Worm (Caenorhabditis elegans): ENCODE data around the gene daf-6.

DNA sequence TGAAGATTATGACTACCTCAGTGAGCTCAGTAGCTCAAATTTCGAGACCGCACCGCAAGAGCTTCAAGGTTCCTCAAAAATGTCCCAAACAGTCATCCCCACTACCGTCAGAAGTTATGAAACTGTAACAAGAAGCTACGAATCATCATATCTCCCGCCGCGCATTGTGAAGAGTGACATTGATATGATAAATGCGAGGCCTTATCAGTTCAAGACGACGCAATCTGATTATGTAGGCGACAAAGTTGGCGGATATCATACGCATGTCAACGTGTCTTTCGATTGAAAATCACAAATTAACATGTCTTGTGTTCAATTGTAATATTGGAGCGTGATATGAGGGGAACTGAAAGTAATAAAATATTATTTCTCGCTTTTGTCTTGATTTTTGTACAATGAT, 12.2 kb downstream of the daf-6 start:
- TF ChIP-seq egrh-3 (GFP tag; IDR thresholded peaks at IDR 0.05) (no peak), attf-3 (GFP tag; conservative IDR thresholded peaks at IDR 0.05) (no peak), ceh-58 (GFP tag; IDR thresholded peaks at IDR 0.05) (no peak), zim-3 (tag; optimal IDR thresholded peaks at IDR 0.05) (no peak)

Measured in whole organism, young adult.